Fruit fly (Drosophila melanogaster) whole organism, embryonic: Measurements from ENCODE around the gene Gr32a.

Source experiments
- CG11398 ChIP-seq: fragments of 200-800 bp; sonication (Bioruptor generic); optimal IDR thresholded peaks from 2 replicates; lab custom pipeline; 2016; ENCODE audit warnings: missing biosample characterization, missing genetic modification characterization
- CG11696 ChIP-seq: fragments of 200-800 bp; sonication (Bioruptor generic); IDR thresholded peaks from 2 replicates; pipeline ENCODE4 v1.3.6; 2022; ENCODE audit warnings: missing biosample characterization, missing genetic modification characterization
- CG12299 ChIP-seq: fragments of 200-800 bp; sonication (Bioruptor generic); optimal IDR thresholded peaks from 2 replicates; lab custom pipeline; 2018; ENCODE audit warnings: missing biosample characterization, mild to moderate bottlenecking, missing genetic modification characterization
- CG13624 ChIP-seq: fragments of 200-800 bp; sonication (Bioruptor generic); optimal IDR thresholded peaks from 2 replicates; lab custom pipeline; 2016; ENCODE audit warnings: missing biosample characterization, missing genetic modification characterization
- CG13775 ChIP-seq: fragments of 200-800 bp; sonication (Bioruptor generic); optimal IDR thresholded peaks from 3 replicates; lab custom pipeline; 2017; ENCODE audit warnings: missing biosample characterization, mild to moderate bottlenecking, missing genetic modification characterization
- CG15269 ChIP-seq: fragments of 200-800 bp; sonication (Bioruptor generic); optimal IDR thresholded peaks from 2 replicates; lab custom pipeline; 2018; ENCODE audit warnings: missing biosample characterization, mild to moderate bottlenecking, missing genetic modification characterization, moderate library complexity
- CG1529 ChIP-seq: fragments of 200-800 bp; sonication (Bioruptor generic); optimal IDR thresholded peaks from 3 replicates; lab custom pipeline; 2018; ENCODE audit warnings: missing biosample characterization, missing genetic modification characterization
- CG17385 ChIP-seq: fragments of 200-800 bp; sonication (Bioruptor generic); optimal IDR thresholded peaks from 3 replicates; lab custom pipeline; 2018; ENCODE audit warnings: missing biosample characterization, mild to moderate bottlenecking, missing genetic modification characterization
- CG2889 ChIP-seq: fragments of 200-800 bp; sonication (Bioruptor generic); IDR thresholded peaks from 3 replicates; pipeline ENCODE4 v1.3.6; 2022; ENCODE audit warnings: missing biosample characterization, missing genetic modification characterization
- CG30403 ChIP-seq: fragments of 200-800 bp; sonication (Bioruptor generic); optimal IDR thresholded peaks from 3 replicates; lab custom pipeline; 2016; ENCODE audit warnings: missing biosample characterization, missing genetic modification characterization
- CG34422 ChIP-seq: fragments of 200-800 bp; sonication (Bioruptor generic); IDR thresholded peaks from 3 replicates; pipeline ENCODE4 v1.3.6; 2022; ENCODE audit warnings: missing biosample characterization, missing genetic modification characterization
- CG3995 ChIP-seq: fragments of 200-800 bp; sonication (Bioruptor generic); optimal IDR thresholded peaks from 3 replicates; lab custom pipeline; 2016; ENCODE audit warnings: missing biosample characterization, missing genetic modification characterization
- CG7556 ChIP-seq: fragments of 200-800 bp; sonication (Bioruptor generic); optimal IDR thresholded peaks from 2 replicates; lab custom pipeline; 2017; ENCODE audit warnings: missing biosample characterization, mild to moderate bottlenecking, missing genetic modification characterization
- CG8089 ChIP-seq: fragments of 200-800 bp; sonication (Bioruptor generic); optimal IDR thresholded peaks from 3 replicates; lab custom pipeline; 2016; ENCODE audit warnings: missing biosample characterization, missing genetic modification characterization
- CG8478 ChIP-seq: fragments of >200 bp; optimal IDR thresholded peaks from 2 replicates; lab custom pipeline; 2018
- Doc3 ChIP-seq: fragments of 200-800 bp; sonication (Bioruptor generic); IDR thresholded peaks from 3 replicates; pipeline ENCODE4 v1.3.6; 2022; ENCODE audit warnings: missing biosample characterization, missing genetic modification characterization; ENCODE audit not compliant: partially characterized antibody
- E2f1 ChIP-seq: fragments of 200-800 bp; sonication (Bioruptor generic); IDR thresholded peaks from 2 replicates; pipeline ENCODE4 v1.3.6; 2022; ENCODE audit warnings: missing biosample characterization, missing genetic modification characterization
- ERR ChIP-seq: fragments of 200-800 bp; sonication (Bioruptor generic); optimal IDR thresholded peaks from 2 replicates; lab custom pipeline; 2016; ENCODE audit warnings: missing biosample characterization, missing genetic modification characterization
- Elba2 ChIP-seq: fragments of 200-800 bp; sonication (Bioruptor generic); optimal IDR thresholded peaks from 3 replicates; lab custom pipeline; 2016; ENCODE audit warnings: missing biosample characterization, missing genetic modification characterization
- Ets65A ChIP-seq: fragments of 200-800 bp; sonication (Bioruptor generic); peaks from one replicate; lab custom pipeline; 2016; ENCODE audit warnings: missing biosample characterization, missing genetic modification characterization
- HLH54F ChIP-seq: fragments of 200-800 bp; sonication (Bioruptor generic); optimal IDR thresholded peaks from 3 replicates; lab custom pipeline; 2016; ENCODE audit warnings: missing biosample characterization, missing genetic modification characterization
- Hmx ChIP-seq: fragments of 200-800 bp; sonication (Bioruptor generic); optimal IDR thresholded peaks from 2 replicates; lab custom pipeline; 2016; ENCODE audit warnings: missing biosample characterization, missing genetic modification characterization
- Med ChIP-seq: fragments of 200-800 bp; sonication (Bioruptor generic); peaks from one replicate; lab custom pipeline; 2016; ENCODE audit warnings: missing biosample characterization, missing genetic modification characterization, mild to moderate bottlenecking, inconsistent platforms, moderate library complexity
- Myb ChIP-seq: fragments of 200-800 bp; sonication (Bioruptor generic); optimal IDR thresholded peaks from 2 replicates; lab custom pipeline; 2016; ENCODE audit warnings: missing biosample characterization, missing genetic modification characterization
- NC2α ChIP-seq: fragments of 200-800 bp; sonication (Bioruptor generic); optimal IDR thresholded peaks from 2 replicates; lab custom pipeline; 2016; ENCODE audit warnings: missing biosample characterization, missing genetic modification characterization
- PHDP ChIP-seq: fragments of 200-800 bp; sonication (Bioruptor generic); optimal IDR thresholded peaks from 3 replicates; lab custom pipeline; 2018; ENCODE audit warnings: missing biosample characterization, mild to moderate bottlenecking, missing genetic modification characterization, moderate library complexity
- TFAM ChIP-seq: fragments of 200-800 bp; sonication (Bioruptor generic); optimal IDR thresholded peaks from 2 replicates; lab custom pipeline; 2017; ENCODE audit warnings: missing biosample characterization, missing genetic modification characterization, inconsistent platforms
- Vsx1 ChIP-seq: fragments of 200-800 bp; sonication (Bioruptor generic); optimal IDR thresholded peaks from 2 replicates; lab custom pipeline; 2017; ENCODE audit warnings: missing biosample characterization, mild to moderate bottlenecking, missing genetic modification characterization, missing genetic modification reagents
- cg ChIP-seq: fragments of 200-800 bp; sonication (Bioruptor generic); optimal IDR thresholded peaks from 3 replicates; lab custom pipeline; 2019; ENCODE audit warnings: missing biosample characterization, mild to moderate bottlenecking, missing genetic modification characterization, moderate library complexity
- corto ChIP-seq: fragments of 200-800 bp; sonication (Bioruptor generic); optimal IDR thresholded peaks from 2 replicates; lab custom pipeline; 2016; ENCODE audit warnings: missing biosample characterization, mild to moderate bottlenecking, missing genetic modification characterization, moderate library complexity
- cwo ChIP-seq: fragments of 200-800 bp; sonication (Bioruptor generic); optimal IDR thresholded peaks from 3 replicates; lab custom pipeline; 2017; ENCODE audit warnings: missing biosample characterization, missing genetic modification characterization, mild to moderate bottlenecking, moderate library complexity, missing genetic modification reagents
- danr ChIP-seq: fragments of 200-800 bp; sonication (Bioruptor generic); IDR thresholded peaks from 2 replicates; pipeline ENCODE4 v1.3.6; 2022; ENCODE audit warnings: missing biosample characterization, missing genetic modification characterization
- dimm ChIP-seq: fragments of 200-800 bp; sonication (Bioruptor generic); IDR thresholded peaks from 2 replicates; pipeline ENCODE4 v1.3.6; 2022; ENCODE audit warnings: missing biosample characterization, missing genetic modification characterization
- esg ChIP-seq: fragments of 200-800 bp; sonication (Bioruptor generic); conservative IDR thresholded peaks from 2 replicates; pipeline ENCODE4 v1.3.6; 2022; ENCODE audit warnings: missing biosample characterization, missing genetic modification characterization
- fu2 ChIP-seq: fragments of 200-800 bp; sonication (Bioruptor generic); optimal IDR thresholded peaks from 2 replicates; lab custom pipeline; 2016; ENCODE audit warnings: missing biosample characterization, missing genetic modification characterization
- gem ChIP-seq: fragments of 200-800 bp; sonication (Bioruptor generic); optimal IDR thresholded peaks from 2 replicates; lab custom pipeline; 2019; ENCODE audit warnings: missing biosample characterization, mild to moderate bottlenecking, missing genetic modification characterization, moderate library complexity
- grau ChIP-seq: fragments of 200-800 bp; optimal IDR thresholded peaks from 3 replicates; lab custom pipeline; 2019; ENCODE audit warnings: missing biosample characterization, mild to moderate bottlenecking, missing genetic modification characterization, moderate library complexity
- gsb ChIP-seq: fragments of 200-800 bp; sonication (Bioruptor generic); IDR thresholded peaks from 2 replicates; pipeline ENCODE4 v1.3.6; 2022; ENCODE audit warnings: missing biosample characterization, missing genetic modification characterization
- hbn ChIP-seq: fragments of 200-800 bp; sonication (Bioruptor generic); IDR thresholded peaks from 2 replicates; pipeline ENCODE4 v1.3.6; 2022; ENCODE audit warnings: missing biosample characterization, missing genetic modification characterization; ENCODE audit not compliant: partially characterized antibody
- lbe ChIP-seq: fragments of 200-800 bp; sonication (Bioruptor generic); optimal IDR thresholded peaks from 2 replicates; lab custom pipeline; 2016; ENCODE audit warnings: missing biosample characterization, mild to moderate bottlenecking, missing genetic modification characterization
- mld ChIP-seq: fragments of 200-800 bp; sonication (Bioruptor generic); IDR thresholded peaks from 3 replicates; pipeline ENCODE4 v1.3.6; 2022; ENCODE audit warnings: missing biosample characterization, missing genetic modification characterization; ENCODE audit not compliant: partially characterized antibody
- rib ChIP-seq: fragments of 200-800 bp; sonication (Bioruptor generic); IDR thresholded peaks from 2 replicates; pipeline ENCODE4 v1.3.6; 2022; ENCODE audit warnings: missing biosample characterization, missing genetic modification characterization
- row ChIP-seq: fragments of 200-800 bp; sonication (Bioruptor generic); IDR thresholded peaks from 3 replicates; pipeline ENCODE4 v1.3.6; 2022; ENCODE audit warnings: missing biosample characterization, missing genetic modification characterization
- sim ChIP-seq: fragments of 200-800 bp; sonication (Bioruptor generic); IDR thresholded peaks from 2 replicates; pipeline ENCODE4 v1.3.6; 2022; ENCODE audit warnings: missing biosample characterization, missing genetic modification characterization
- slbo ChIP-seq: fragments of 200-800 bp; sonication (Bioruptor generic); IDR thresholded peaks from 2 replicates; pipeline ENCODE4 v1.3.6; 2022; ENCODE audit warnings: missing biosample characterization, missing genetic modification characterization
- sr ChIP-seq: fragments of 200-800 bp; sonication (Bioruptor generic); IDR thresholded peaks from 3 replicates; pipeline ENCODE4 v1.3.6; 2022; ENCODE audit warnings: missing biosample characterization, missing genetic modification characterization
- tup ChIP-seq: fragments of 200-800 bp; sonication (Bioruptor generic); optimal IDR thresholded peaks from 2 replicates; lab custom pipeline; 2016; ENCODE audit warnings: missing biosample characterization, mild to moderate bottlenecking, missing genetic modification characterization, moderate library complexity
- unpg ChIP-seq: fragments of 200-800 bp; sonication (Bioruptor generic); optimal IDR thresholded peaks from 3 replicates; lab custom pipeline; 2018; ENCODE audit warnings: missing biosample characterization, mild to moderate bottlenecking, missing genetic modification characterization, moderate library complexity
- zf30C ChIP-seq: fragments of 200-800 bp; sonication (Bioruptor generic); optimal IDR thresholded peaks from 3 replicates; lab custom pipeline; 2018; ENCODE audit warnings: missing biosample characterization, mild to moderate bottlenecking, missing genetic modification characterization

The Gr32a gene

DNA sequence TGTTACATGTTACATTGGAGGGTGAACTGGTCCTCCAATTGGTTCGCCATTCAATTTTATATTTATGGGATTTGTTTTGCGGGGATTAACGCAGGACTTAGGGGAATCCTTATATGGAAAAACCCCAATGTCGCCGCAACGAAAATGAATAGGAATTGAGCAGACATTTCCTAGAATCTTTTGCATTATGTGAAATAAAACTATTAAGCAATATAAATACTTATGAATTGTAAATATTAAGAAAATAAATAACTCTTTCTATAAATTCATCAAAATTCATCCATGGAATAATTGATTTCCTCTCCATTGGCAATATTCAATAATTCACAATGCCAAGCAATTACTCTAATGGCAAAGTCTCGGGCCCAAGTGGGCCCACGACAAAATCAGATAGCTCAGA lies at the start of gene Gr32a:
Gr32a (plus strand) TSS at position 301 of the 400 bp plus-strand sequence.
- TF ChIP-seq HLH54F (GFP tag; lab: Kevin White, UChicago) (no peak), sim (GFP tag; lab: Robert Waterston, UW) (no peak), Hmx (GFP tag; lab: Kevin White, UChicago) (no peak), Myb (GFP tag; lab: Kevin White, UChicago) (no peak), CG11696 (GFP tag; lab: Robert Waterston, UW) (no peak), lbe (GFP tag; lab: Kevin White, UChicago) (no peak), CG1529 (GFP tag; lab: Kevin White, UChicago) (no peak), TFAM (GFP tag; lab: Kevin White, UChicago) (no peak), hbn (GFP tag; lab: Robert Waterston, UW) (no peak), CG2889 (GFP tag; lab: Robert Waterston, UW) (no peak), sr (GFP tag; lab: Robert Waterston, UW) (no peak), CG30403 (GFP tag; lab: Kevin White, UChicago) (no peak), CG8089 (GFP tag; lab: Kevin White, UChicago) (no peak)

dm6 chr2L:11065106-11065878 lies 48.5 kb upstream of the Gr32a start:
- no peak for TF ChIP-seq tup
- TF ChIP-seq CG13624 (GFP tag; lab: Kevin White, UChicago) = no peak
- TF ChIP-seq CG13775 (GFP tag; lab: Kevin White, UChicago) = peak; percentile 41
- peak; percentile 67 for TF ChIP-seq gem
- peak; percentile 82 for TF ChIP-seq Ets65A
- peak; percentile 45 for TF ChIP-seq Med
- peak; percentile 39 for TF ChIP-seq zf30C
- TF ChIP-seq mld (GFP tag; lab: Robert Waterston, UW) = no peak
- no peak for TF ChIP-seq dimm (GFP tag; lab: Robert Waterston, UW)
- peak; percentile 48; the same call in 1 of the 3 replicates for TF ChIP-seq CG34422 (GFP tag; lab: Robert Waterston, UW)
- no peak for TF ChIP-seq CG11398 (GFP tag; lab: Kevin White, UChicago)
- TF ChIP-seq CG8478 = no peak
- peak; percentile 8 for TF ChIP-seq lbe (GFP tag; lab: Kevin White, UChicago)
- no peak for TF ChIP-seq Doc3 (GFP tag; lab: Robert Waterston, UW)
- peak; percentile 43 for TF ChIP-seq CG15269
- peak; percentile 58 for TF ChIP-seq cwo (GFP tag; lab: Kevin White, UChicago)
- peak; percentile 5 for TF ChIP-seq CG17385 (GFP tag; lab: Kevin White, UChicago)
- TF ChIP-seq cg (GFP tag; lab: Kevin White, UChicago) = no peak
- peak; percentile 26; the same call in 1 of the 2 replicates for TF ChIP-seq E2f1
- peak; percentile 76 for TF ChIP-seq slbo (GFP tag; lab: Robert Waterston, UW)
- peak; percentile 33 for TF ChIP-seq unpg (GFP tag; lab: Kevin White, UChicago)
- TF ChIP-seq ERR (GFP tag; lab: Kevin White, UChicago) = no peak
- no peak for TF ChIP-seq danr (GFP tag; lab: Robert Waterston, UW)
- no peak for TF ChIP-seq Elba2
- no peak for TF ChIP-seq fu2 (GFP tag; lab: Kevin White, UChicago)
- 0 out of 2 replicates have a peak, but pooled peaks have one; percentile 21 for TF ChIP-seq esg (GFP tag; lab: Robert Waterston, UW)
- TF ChIP-seq Vsx1 (GFP tag; lab: Kevin White, UChicago) = peak; percentile 14
- TF ChIP-seq row (GFP tag; lab: Robert Waterston, UW) = peak; percentile 68
- peak; percentile 2 for TF ChIP-seq CG3995 (GFP tag; lab: Kevin White, UChicago)
- TF ChIP-seq NC2α (GFP tag; lab: Kevin White, UChicago) = no peak
- TF ChIP-seq gsb (GFP tag; lab: Robert Waterston, UW) = peak; percentile 49; the same call in 1 of the 2 replicates
- TF ChIP-seq CG7556 (GFP tag; lab: Kevin White, UChicago) = peak; percentile 5
- TF ChIP-seq corto (GFP tag; lab: Kevin White, UChicago) = peak; percentile 10
- TF ChIP-seq grau = peak; percentile 56
- TF ChIP-seq rib (GFP tag; lab: Robert Waterston, UW) = 0 out of 2 replicates have a peak, but pooled peaks have one; percentile 34
- TF ChIP-seq CG12299 (tag; lab: Kevin White, UChicago) = no peak
- TF ChIP-seq PHDP = peak; percentile 63
